Worm (Caenorhabditis elegans) whole organism, L2 larva: ENCODE measurements around the gene smc-3.

ENCODE experiments used
- C34F6.9 ChIP-seq: fragments of 150-350 bp; optimal IDR thresholded peaks from 2 replicates; lab custom pipeline; 2014; ENCODE audit warnings: missing biosample characterization, missing genetic modification characterization
- F13H6.1 ChIP-seq: sonication (generic microtip); optimal IDR thresholded peaks from 2 replicates; lab custom pipeline; 2016; ENCODE audit warnings: missing genetic modification characterization, missing compliant biosample characterization
- Y55F3AM.14 ChIP-seq: fragments of 200-800 bp; sonication (Bioruptor generic); optimal IDR thresholded peaks from 2 replicates; lab custom pipeline; 2018; ENCODE audit warnings: mild to moderate bottlenecking, missing genetic modification characterization, missing compliant biosample characterization
- ZK546.5 ChIP-seq: sonication (generic microtip); optimal IDR thresholded peaks from 2 replicates; lab custom pipeline; 2017; ENCODE audit warnings: missing biosample characterization, missing genetic modification characterization
- alr-1 ChIP-seq: fragments of 150-350 bp; optimal IDR thresholded peaks from 2 replicates; lab custom pipeline; 2014; ENCODE audit warnings: missing biosample characterization, missing genetic modification characterization
- aly-2 ChIP-seq: fragments of 150-350 bp; optimal IDR thresholded peaks from 2 replicates; lab custom pipeline; 2014; ENCODE audit warnings: missing biosample characterization, missing genetic modification characterization
- ama-1 ChIP-seq: fragments of 150-350 bp; optimal IDR thresholded peaks from 2 replicates; lab custom pipeline; 2018; ENCODE audit warnings: inconsistent platforms
- blmp-1 ChIP-seq: sonication (generic microtip); optimal IDR thresholded peaks from 2 replicates; lab custom pipeline; 2017; ENCODE audit warnings: missing genetic modification characterization, mild to moderate bottlenecking, missing compliant biosample characterization, antibody characterized with exemption, moderate library complexity; ENCODE audit not compliant: insufficient read depth
- ceh-16 ChIP-seq: fragments of 150-350 bp; optimal IDR thresholded peaks from 2 replicates; lab custom pipeline; 2014; ENCODE audit warnings: missing biosample characterization, missing genetic modification characterization
- ceh-82 ChIP-seq: fragments of 150-350 bp; optimal IDR thresholded peaks from 2 replicates; lab custom pipeline; 2014; ENCODE audit warnings: missing biosample characterization, missing genetic modification characterization
- crh-2 ChIP-seq: sonication (generic microtip); optimal IDR thresholded peaks from 2 replicates; lab custom pipeline; 2017; ENCODE audit warnings: missing biosample characterization, missing genetic modification characterization
- dmd-4 ChIP-seq: sonication (generic microtip); optimal IDR thresholded peaks from 2 replicates; lab custom pipeline; 2017; ENCODE audit warnings: missing biosample characterization, missing genetic modification characterization
- egl-27 ChIP-seq: sonication (generic microtip); optimal IDR thresholded peaks from 3 replicates; lab custom pipeline; 2017; ENCODE audit warnings: missing biosample characterization, missing genetic modification reagents, missing genetic modification characterization
- fos-1 ChIP-seq: fragments of 150-350 bp; optimal IDR thresholded peaks from 2 replicates; lab custom pipeline; 2014; ENCODE audit warnings: missing biosample characterization, missing genetic modification characterization
- gmeb-1 ChIP-seq: fragments of 150-350 bp; optimal IDR thresholded peaks from 2 replicates; lab custom pipeline; 2014; ENCODE audit warnings: missing biosample characterization, missing genetic modification characterization
- lin-11 ChIP-seq: fragments of 150-350 bp; sonication (generic microtip); optimal IDR thresholded peaks from 2 replicates; lab custom pipeline; 2014; ENCODE audit warnings: missing biosample characterization, missing genetic modification characterization, inconsistent platforms, mixed read lengths
- mbf-1 ChIP-seq: sonication (generic microtip); optimal IDR thresholded peaks from 2 replicates; lab custom pipeline; 2017; ENCODE audit warnings: missing biosample characterization, missing genetic modification characterization
- mdl-1 ChIP-seq, 2 experiments: fragments of 150-350 bp in 1 of 2; sonication (generic microtip) in 1 of 2; optimal IDR thresholded peaks; 2 replicates each; lab custom pipeline; 2017; ENCODE audit warnings: missing biosample characterization in 2 of 2, missing genetic modification characterization in 2 of 2
- nhr-10 ChIP-seq: sonication (generic microtip); optimal IDR thresholded peaks from 2 replicates; lab custom pipeline; 2017; ENCODE audit warnings: missing biosample characterization, missing genetic modification characterization
- nhr-11 ChIP-seq: fragments of 150-350 bp; optimal IDR thresholded peaks from 2 replicates; lab custom pipeline; 2014; ENCODE audit warnings: missing biosample characterization, missing genetic modification characterization
- nhr-12 ChIP-seq: fragments of 150-350 bp; optimal IDR thresholded peaks from 2 replicates; lab custom pipeline; 2014; ENCODE audit warnings: missing biosample characterization, missing genetic modification characterization
- nhr-129 ChIP-seq: fragments of 150-350 bp; optimal IDR thresholded peaks from 2 replicates; lab custom pipeline; 2014; ENCODE audit warnings: missing biosample characterization, missing genetic modification characterization
- nhr-21 ChIP-seq: fragments of 150-350 bp; optimal IDR thresholded peaks from 2 replicates; lab custom pipeline; 2014; ENCODE audit warnings: missing biosample characterization, missing genetic modification characterization
- nhr-23 ChIP-seq: fragments of 150-350 bp; optimal IDR thresholded peaks from 2 replicates; lab custom pipeline; 2014; ENCODE audit warnings: missing biosample characterization, missing genetic modification reagents, missing genetic modification characterization
- nhr-237 ChIP-seq: fragments of 150-350 bp; optimal IDR thresholded peaks from 2 replicates; lab custom pipeline; 2014; ENCODE audit warnings: missing biosample characterization, missing genetic modification characterization
- nhr-25 ChIP-seq: fragments of 150-350 bp; sonication (generic microtip); optimal IDR thresholded peaks from 3 replicates; lab custom pipeline; 2014; ENCODE audit warnings: missing biosample characterization, missing genetic modification characterization
- sem-4 ChIP-seq: fragments of 150-350 bp; optimal IDR thresholded peaks from 2 replicates; lab custom pipeline; 2014; ENCODE audit warnings: missing biosample characterization, missing genetic modification reagents, missing genetic modification characterization
- sma-3 ChIP-seq: sonication (generic microtip); optimal IDR thresholded peaks from 2 replicates; lab custom pipeline; 2016; ENCODE audit warnings: missing genetic modification reagents, missing genetic modification characterization, missing compliant biosample characterization
- sma-9 ChIP-seq, 2 experiments: fragments of 150-350 bp in 1 of 2; sonication (generic microtip) in 1 of 2; optimal IDR thresholded peaks; 2 replicates each; lab custom pipeline; 2014 to 2016; ENCODE audit warnings: missing genetic modification characterization in 2 of 2, mild to moderate bottlenecking in 1 of 2, missing biosample characterization in 1 of 2, missing compliant biosample characterization in 1 of 2, missing genetic modification reagents in 1 of 2, moderate library complexity in 1 of 2
- snpc-4 ChIP-seq: fragments of 150-350 bp; optimal IDR thresholded peaks from 2 replicates; lab custom pipeline; 2014; ENCODE audit warnings: missing biosample characterization, missing genetic modification characterization
- unc-62 ChIP-seq: fragments of 150-350 bp; optimal IDR thresholded peaks from 2 replicates; lab custom pipeline; 2014; ENCODE audit warnings: missing biosample characterization, missing genetic modification reagents, missing genetic modification characterization
- zag-1 ChIP-seq: fragments of 150-350 bp; optimal IDR thresholded peaks from 2 replicates; lab custom pipeline; 2014; ENCODE audit warnings: missing biosample characterization, missing genetic modification characterization
- ztf-1 ChIP-seq: fragments of 200-800 bp; sonication (Bioruptor generic); conservative IDR thresholded peaks from 2 replicates; pipeline ENCODE4 v1.3.6; 2022; ENCODE audit warnings: missing genetic modification characterization, missing compliant biosample characterization

Gene smc-3

ce11 chrIII:11244338-11244737 is 46.4 kb upstream of the smc-3 start:
- TF ChIP-seq nhr-11 (tag; lab: Kevin White, UChicago) (no peak), gmeb-1 (tag; lab: Kevin White, UChicago) (peak; percentile 18)
- TF ChIP-seq, all 48 proteins: peak for 1

- TF ChIP-seq nhr-12 (no peak), nhr-23 (tag; lab: Kevin White, UChicago) (no peak), alr-1 (tag; lab: Kevin White, UChicago) (no peak), fos-1 (tag; lab: Kevin White, UChicago) (no peak), nhr-237 (tag; lab: Kevin White, UChicago) (no peak), dmd-4 (tag; lab: Kevin White, UChicago) (no peak), ceh-16 (tag; lab: Kevin White, UChicago) (no peak), F13H6.1 (tag; lab: Kevin White, UChicago) (no peak), nhr-11 (tag; lab: Kevin White, UChicago) (no peak), unc-62 (GFP tag; lab: Kevin White, UChicago) (no peak), nhr-25 (tag; lab: Kevin White, UChicago) (no peak), mdl-1 (tag; optimal IDR thresholded peaks at IDR 0.05; lab: Kevin White, UChicago) (no peak), ama-1 (lab: Kevin White, UChicago) (no peak), nhr-10 (tag; lab: Kevin White, UChicago) (no peak), aly-2 (tag; lab: Kevin White, UChicago) (no peak), sem-4 (tag; lab: Kevin White, UChicago) (no peak), ceh-82 (no peak)
- TF ChIP-seq, all 48 proteins: peak for 0
Observed at ce11 chrIII:11244820-11245219, 45.9 kb upstream of the smc-3 start, which contains the start of gene rsks-1. Gene rsks-1 (plus strand): TSS chrIII:11245120.

- no peak for TF ChIP-seq aly-2 (tag; lab: Kevin White, UChicago)
- TF ChIP-seq Y55F3AM.14: no peak
- no peak for TF ChIP-seq nhr-129 (tag; lab: Kevin White, UChicago)
- TF ChIP-seq snpc-4: no peak
- TF ChIP-seq fos-1 (tag; lab: Kevin White, UChicago): no peak
- no peak for TF ChIP-seq crh-2
- TF ChIP-seq nhr-25 (tag; lab: Kevin White, UChicago): no peak
- TF ChIP-seq egl-27 (tag; lab: Kevin White, UChicago): no peak
- no peak for TF ChIP-seq lin-11 (tag; lab: Kevin White, UChicago)
Observed at ce11 chrIII:11246588-11246987, 44.1 kb upstream of the smc-3 start.

ce11 chrIII:11248897-11249296 is 41.8 kb upstream of the smc-3 start:
- TF ChIP-seq alr-1 (tag; lab: Kevin White, UChicago) (no peak), sma-9 (GFP tag; optimal IDR thresholded peaks at IDR 0.05; lab: Kevin White, UChicago) (no peak), sma-9 (tag; optimal IDR thresholded peaks at IDR 0.05; lab: Kevin White, UChicago) (no peak), sem-4 (tag; lab: Kevin White, UChicago) (no peak), mdl-1 (tag; optimal IDR thresholded peaks at IDR 0.05; lab: Kevin White, UChicago) (no peak), zag-1 (no peak), ZK546.5 (no peak), ama-1 (lab: Kevin White, UChicago) (no peak), snpc-4 (no peak), F13H6.1 (tag; lab: Kevin White, UChicago) (no peak), gmeb-1 (tag; lab: Kevin White, UChicago) (no peak), nhr-21 (no peak)
- TF ChIP-seq, all 48 proteins: peak for 0

ce11 chrIII:11251718-11252441 is 38.8 kb upstream of the smc-3 start, which contains the start of gene Y47D3A.32:
Gene Y47D3A.32 (plus strand): TSS chrIII:11252391.
- TF ChIP-seq C34F6.9 (tag; lab: Kevin White, UChicago) (no peak), ztf-1 (GFP tag; lab: Robert Waterston, UW) (no peak), ZK546.5 (no peak), lin-11 (tag; lab: Kevin White, UChicago) (no peak), aly-2 (tag; lab: Kevin White, UChicago) (no peak), ama-1 (lab: Kevin White, UChicago) (no peak), mbf-1 (no peak), blmp-1 (tag; lab: Kevin White, UChicago) (no peak), sma-3 (GFP tag; lab: Kevin White, UChicago) (no peak)
